Fruit fly (Drosophila melanogaster) whole organism, embryonic: ENCODE data around the gene CG14402.
A peak's percentile ranks its signal among the peaks of the same experiment; 100 is the strongest.

Experiments
- ATbp ChIP-seq: fragments of 200-800 bp; sonication (Bioruptor generic); optimal IDR thresholded peaks from 2 replicates; lab custom pipeline; 2017; ENCODE audit warnings: missing biosample characterization, mild to moderate bottlenecking, missing genetic modification characterization, missing genetic modification reagents
- Ada2b ChIP-seq: fragments of 200-800 bp; sonication (Bioruptor generic); IDR thresholded peaks from 2 replicates; pipeline ENCODE4 v1.3.6; 2022; ENCODE audit warnings: missing biosample characterization, missing genetic modification characterization
- Awh ChIP-seq: fragments of 200-800 bp; sonication (Bioruptor generic); IDR thresholded peaks from 2 replicates; pipeline ENCODE4, ENCODE4 v1.3.6; 2022; ENCODE audit warnings: missing biosample characterization, missing genetic modification characterization
- CG11696 ChIP-seq: fragments of 200-800 bp; sonication (Bioruptor generic); IDR thresholded peaks from 2 replicates; pipeline ENCODE4 v1.3.6; 2022; ENCODE audit warnings: missing biosample characterization, missing genetic modification characterization
- CG12659 ChIP-seq: fragments of 200-800 bp; sonication (Bioruptor generic); optimal IDR thresholded peaks from 3 replicates; lab custom pipeline; 2017; ENCODE audit warnings: mild to moderate bottlenecking, missing biosample characterization, missing genetic modification reagents, missing genetic modification characterization
- CG13775 ChIP-seq: fragments of 200-800 bp; sonication (Bioruptor generic); optimal IDR thresholded peaks from 3 replicates; lab custom pipeline; 2017; ENCODE audit warnings: missing biosample characterization, mild to moderate bottlenecking, missing genetic modification characterization
- CG14667 ChIP-seq: fragments of 200-800 bp; sonication (Bioruptor generic); IDR thresholded peaks from 2 replicates; pipeline ENCODE4 v1.3.6; 2022; ENCODE audit warnings: missing biosample characterization, missing genetic modification characterization
- CG15514 ChIP-seq: fragments of 200-800 bp; sonication (Bioruptor generic); optimal IDR thresholded peaks from 3 replicates; lab custom pipeline; 2017; ENCODE audit warnings: missing biosample characterization, missing genetic modification characterization, mild to moderate bottlenecking, moderate library complexity, missing genetic modification reagents
- CG17328 ChIP-seq: fragments of 200-800 bp; sonication (Bioruptor generic); IDR thresholded peaks from 2 replicates; pipeline ENCODE4 v1.3.6; 2022; ENCODE audit warnings: missing biosample characterization, missing genetic modification characterization
- CG2202 ChIP-seq: fragments of 200-800 bp; sonication (Bioruptor generic); optimal IDR thresholded peaks from 2 replicates; lab custom pipeline; 2018; ENCODE audit warnings: missing biosample characterization, mild to moderate bottlenecking, missing genetic modification characterization
- CG2678 ChIP-seq: fragments of 200-800 bp; sonication (Bioruptor generic); optimal IDR thresholded peaks from 3 replicates; lab custom pipeline; 2019; ENCODE audit warnings: missing biosample characterization, mild to moderate bottlenecking, missing genetic modification characterization, moderate library complexity
- CG3065 ChIP-seq: fragments of 200-800 bp; sonication (Bioruptor generic); optimal IDR thresholded peaks from 2 replicates; lab custom pipeline; 2016; ENCODE audit warnings: missing biosample characterization, missing genetic modification characterization
- CG31224 ChIP-seq: fragments of 200-800 bp; sonication (Bioruptor generic); IDR thresholded peaks from 2 replicates; pipeline ENCODE4 v1.3.6; 2022; ENCODE audit warnings: missing biosample characterization, missing genetic modification characterization
- CG34224 ChIP-seq: fragments of 200-800 bp; sonication (Bioruptor generic); IDR thresholded peaks from 3 replicates; pipeline ENCODE4 v1.3.6; 2022; ENCODE audit warnings: missing biosample characterization, missing genetic modification characterization; ENCODE audit not compliant: partially characterized antibody
- CG3995 ChIP-seq: fragments of 200-800 bp; sonication (Bioruptor generic); optimal IDR thresholded peaks from 3 replicates; lab custom pipeline; 2016; ENCODE audit warnings: missing biosample characterization, missing genetic modification characterization
- CG4282 ChIP-seq: fragments of 200-800 bp; sonication (Bioruptor generic); optimal IDR thresholded peaks from 2 replicates; lab custom pipeline; 2016; ENCODE audit warnings: missing biosample characterization, missing genetic modification characterization
- CG8290 ChIP-seq, 3 experiments: fragments of 200-800 bp; sonication (Bioruptor generic); optimal IDR thresholded peaks; 2 replicates each; lab custom pipeline; 2016 to 2019; ENCODE audit warnings: missing biosample characterization in 3 of 3, missing genetic modification characterization in 3 of 3, mild to moderate bottlenecking in 2 of 3, moderate library complexity in 1 of 3
- CG8944 ChIP-seq: fragments of 200-800 bp; sonication (Bioruptor generic); optimal IDR thresholded peaks from 3 replicates; lab custom pipeline; 2016; ENCODE audit warnings: missing biosample characterization, missing genetic modification characterization
- D19B ChIP-seq: fragments of 200-800 bp; sonication (Bioruptor generic); optimal IDR thresholded peaks from 2 replicates; lab custom pipeline; 2017; ENCODE audit warnings: missing biosample characterization, mild to moderate bottlenecking, missing genetic modification characterization
- Dek ChIP-seq: fragments of 200-800 bp; sonication (Bioruptor generic); optimal IDR thresholded peaks from 3 replicates; lab custom pipeline; 2019; ENCODE audit warnings: missing biosample characterization, mild to moderate bottlenecking, missing genetic modification characterization, moderate library complexity
- H2.0 ChIP-seq: fragments of 200-800 bp; sonication (Bioruptor generic); IDR thresholded peaks from 2 replicates; pipeline ENCODE4 v1.3.6; 2022; ENCODE audit warnings: missing biosample characterization, missing genetic modification characterization
- Hr3 ChIP-seq: fragments of 200-800 bp; sonication (Bioruptor generic); optimal IDR thresholded peaks from 3 replicates; lab custom pipeline; 2016; ENCODE audit warnings: missing biosample characterization, missing genetic modification characterization
- Med ChIP-seq: fragments of 200-800 bp; sonication (Bioruptor generic); peaks from one replicate; lab custom pipeline; 2016; ENCODE audit warnings: missing biosample characterization, missing genetic modification characterization, mild to moderate bottlenecking, inconsistent platforms, moderate library complexity
- Meics ChIP-seq: fragments of 200-800 bp; sonication (Bioruptor generic); optimal IDR thresholded peaks from 2 replicates; lab custom pipeline; 2017; ENCODE audit warnings: missing biosample characterization, mild to moderate bottlenecking, missing genetic modification characterization
- Myb ChIP-seq: fragments of 200-800 bp; sonication (Bioruptor generic); optimal IDR thresholded peaks from 2 replicates; lab custom pipeline; 2016; ENCODE audit warnings: missing biosample characterization, missing genetic modification characterization
- Sin3A ChIP-seq: fragments of >200 bp; optimal IDR thresholded peaks from 2 replicates; lab custom pipeline; 2018
- Sry-β ChIP-seq: fragments of 200-800 bp; sonication (Bioruptor generic); optimal IDR thresholded peaks from 2 replicates; lab custom pipeline; 2018; ENCODE audit warnings: missing biosample characterization, mild to moderate bottlenecking, missing genetic modification characterization, moderate library complexity
- chinmo ChIP-seq: fragments of 200-800 bp; sonication (Bioruptor generic); IDR thresholded peaks from 4 replicates; pipeline ENCODE4 v1.3.6; 2022; ENCODE audit warnings: missing biosample characterization, missing genetic modification characterization; ENCODE audit not compliant: partially characterized antibody
- cwo ChIP-seq: fragments of 200-800 bp; sonication (Bioruptor generic); optimal IDR thresholded peaks from 3 replicates; lab custom pipeline; 2017; ENCODE audit warnings: missing biosample characterization, missing genetic modification characterization, mild to moderate bottlenecking, moderate library complexity, missing genetic modification reagents
- dm ChIP-seq: fragments of 200-800 bp; sonication (Bioruptor generic); optimal IDR thresholded peaks from 3 replicates; lab custom pipeline; 2016; ENCODE audit warnings: missing biosample characterization, missing genetic modification characterization
- fu2 ChIP-seq: fragments of 200-800 bp; sonication (Bioruptor generic); optimal IDR thresholded peaks from 2 replicates; lab custom pipeline; 2016; ENCODE audit warnings: missing biosample characterization, missing genetic modification characterization
- gce ChIP-seq: fragments of 200-800 bp; sonication (Bioruptor generic); IDR thresholded peaks from 3 replicates; pipeline ENCODE4 v1.3.6; 2022; ENCODE audit warnings: missing biosample characterization, missing genetic modification characterization
- grn ChIP-seq: fragments of 200-800 bp; sonication (Bioruptor generic); optimal IDR thresholded peaks from 3 replicates; lab custom pipeline; 2017; ENCODE audit warnings: missing biosample characterization, missing genetic modification characterization
- hth ChIP-seq: fragments of >200 bp; optimal IDR thresholded peaks from 2 replicates; lab custom pipeline; 2017; ENCODE audit warnings: inconsistent platforms
- jigr1 ChIP-seq: fragments of 200-800 bp; sonication (Bioruptor generic); IDR thresholded peaks from 3 replicates; pipeline ENCODE4 v1.3.6; 2022; ENCODE audit warnings: missing biosample characterization, missing genetic modification characterization
- lola ChIP-seq, 3 experiments: fragments of >200 bp in 2 of 3; fragments of 200-800 bp in 1 of 3; sonication (Bioruptor generic) in 1 of 3; optimal IDR thresholded peaks; 2 replicates each; lab custom pipeline; 2017 to 2019; ENCODE audit warnings: missing biosample characterization in 3 of 3, missing genetic modification characterization in 3 of 3, mild to moderate bottlenecking in 1 of 3, moderate library complexity in 1 of 3
- nerfin-2 ChIP-seq: fragments of 200-800 bp; sonication (Bioruptor generic); IDR thresholded peaks from 2 replicates; pipeline ENCODE4 v1.3.6; 2022; ENCODE audit warnings: missing biosample characterization, missing genetic modification characterization; ENCODE audit not compliant: partially characterized antibody
- nom ChIP-seq: fragments of 200-800 bp; sonication (Bioruptor generic); optimal IDR thresholded peaks from 2 replicates; lab custom pipeline; 2017; ENCODE audit warnings: missing biosample characterization, missing genetic modification characterization, mild to moderate bottlenecking, moderate library complexity, missing genetic modification reagents
- pita ChIP-seq: fragments of 200-800 bp; sonication (Bioruptor generic); optimal IDR thresholded peaks from 2 replicates; lab custom pipeline; 2017; ENCODE audit warnings: missing biosample characterization, mild to moderate bottlenecking, missing genetic modification characterization
- pnt ChIP-seq: fragments of 200-800 bp; sonication (Bioruptor generic); optimal IDR thresholded peaks from 3 replicates; lab custom pipeline; 2016; ENCODE audit warnings: missing biosample characterization, missing genetic modification characterization
- sd ChIP-seq: fragments of 200-800 bp; sonication (Bioruptor generic); optimal IDR thresholded peaks from 3 replicates; lab custom pipeline; 2018; ENCODE audit warnings: missing biosample characterization, mild to moderate bottlenecking, missing genetic modification characterization, moderate library complexity
- sens ChIP-seq: fragments of 200-800 bp; sonication (Bioruptor generic); peaks from one replicate; lab custom pipeline; 2016; ENCODE audit warnings: missing biosample characterization, missing genetic modification characterization
- slp2 ChIP-seq: fragments of 200-800 bp; sonication (Bioruptor generic); optimal IDR thresholded peaks from 2 replicates; lab custom pipeline; 2016; ENCODE audit warnings: missing biosample characterization, missing genetic modification characterization
- tin ChIP-seq: fragments of 200-800 bp; sonication (Bioruptor generic); optimal IDR thresholded peaks from 3 replicates; lab custom pipeline; 2016; ENCODE audit warnings: missing biosample characterization, missing genetic modification characterization

Gene CG14402

dm6 chr2L:20811039-20811652, 38.0 kb upstream of the CG14402 start (continued):
- peak; percentile 38 for TF ChIP-seq cwo (GFP tag; lab: Kevin White, UChicago)
- no peak for TF ChIP-seq CG17328 (GFP tag; lab: Robert Waterston, UW)
- no peak for TF ChIP-seq CG4282
- TF ChIP-seq, all 482 proteins: peak for 165

- TF ChIP-seq CG8290 (GFP tag; optimal IDR thresholded peaks at IDR 0.05; lab: Kevin White, UChicago) (no peak), CG8290 (tag; optimal IDR thresholded peaks at IDR 0.05; lab: Kevin White, UChicago) (peak in 1 of 2 experiments; percentile 30), CG13775 (GFP tag; lab: Kevin White, UChicago) (no peak), sd (peak; percentile 14), Sin3A (lab: Kevin White, UChicago) (no peak), Ada2b (GFP tag; lab: Robert Waterston, UW) (0 out of 2 replicates have a peak, but pooled peaks have one; percentile 20), D19B (no peak), Awh (GFP tag; lab: Robert Waterston, UW) (no peak), CG12659 (GFP tag; lab: Kevin White, UChicago) (no peak), CG15514 (GFP tag; lab: Kevin White, UChicago) (no peak), CG31224 (GFP tag; lab: Robert Waterston, UW) (no peak), ATbp (GFP tag; lab: Kevin White, UChicago) (no peak), Med (GFP tag; lab: Kevin White, UChicago) (peak; percentile 42), CG2678 (tag; lab: Kevin White, UChicago) (no peak), H2.0 (no peak), chinmo (GFP tag; lab: Robert Waterston, UW) (0 out of 4 replicates have a peak, but pooled peaks have one; percentile 52), sens (GFP tag; lab: Kevin White, UChicago) (peak; percentile 25), Meics (no peak), pnt (no peak), Dek (no peak), grn (peak; percentile 2), nom (GFP tag; lab: Kevin White, UChicago) (peak; percentile 78), tin (no peak), CG11696 (0 out of 2 replicates have a peak, but pooled peaks have one; percentile 11)
These were observed 36.6 kb upstream of the CG14402 start for dm6 chr2L:20812283-20813189.

dm6 chr2L:20816140-20816539, 33.0 kb upstream of the CG14402 start, which contains the start of gene CG33322:
CG33322 (minus strand) TSS chr2L:20816240.
- TF ChIP-seq CG3995 (GFP tag; lab: Kevin White, UChicago) (no peak), Myb (GFP tag; lab: Kevin White, UChicago) (no peak), hth (lab: Kevin White, UChicago) (no peak), lola (GFP tag; optimal IDR thresholded peaks at IDR 0.05; lab: Kevin White, UChicago) (no peak)

- TF ChIP-seq gce (no peak), Sry-β (GFP tag; lab: Kevin White, UChicago) (no peak), nom (GFP tag; lab: Kevin White, UChicago) (no peak), CG2202 (no peak), Hr3 (no peak), slp2 (no peak), CG3065 (GFP tag; lab: Kevin White, UChicago) (no peak), pita (GFP tag; lab: Kevin White, UChicago) (no peak), CG8944 (GFP tag; lab: Kevin White, UChicago) (no peak), nerfin-2 (GFP tag; lab: Robert Waterston, UW) (no peak), jigr1 (GFP tag; lab: Robert Waterston, UW) (no peak), CG34224 (GFP tag; lab: Robert Waterston, UW) (no peak), fu2 (GFP tag; lab: Kevin White, UChicago) (no peak), CG14667 (GFP tag; lab: Robert Waterston, UW) (no peak), dm (no peak), ATbp (GFP tag; lab: Kevin White, UChicago) (no peak)
These were observed 31.9 kb upstream of the CG14402 start, which contains the start of gene CheB38b for dm6 chr2L:20817170-20817569. CheB38b (minus strand) TSS chr2L:20817270.
